Worm (Caenorhabditis elegans) whole organism, L2 larva: ENCODE measurements around the gene npax-1.

Experiments used
- C34F6.9 ChIP-seq: fragments of 150-350 bp; optimal IDR thresholded peaks from 2 replicates; lab custom pipeline; 2014; ENCODE audit warnings: missing biosample characterization, missing genetic modification characterization
- F13H6.1 ChIP-seq: sonication (generic microtip); optimal IDR thresholded peaks from 2 replicates; lab custom pipeline; 2016; ENCODE audit warnings: missing genetic modification characterization, missing compliant biosample characterization
- R02D3.7 ChIP-seq: fragments of 150-350 bp; optimal IDR thresholded peaks from 2 replicates; lab custom pipeline; 2014; ENCODE audit warnings: missing biosample characterization, missing genetic modification characterization
- Y55F3AM.14 ChIP-seq: fragments of 200-800 bp; sonication (Bioruptor generic); optimal IDR thresholded peaks from 2 replicates; lab custom pipeline; 2018; ENCODE audit warnings: mild to moderate bottlenecking, missing genetic modification characterization, missing compliant biosample characterization
- ama-1 ChIP-seq: fragments of 150-350 bp; optimal IDR thresholded peaks from 2 replicates; lab custom pipeline; 2018; ENCODE audit warnings: inconsistent platforms
- blmp-1 ChIP-seq: sonication (generic microtip); optimal IDR thresholded peaks from 2 replicates; lab custom pipeline; 2017; ENCODE audit warnings: missing genetic modification characterization, mild to moderate bottlenecking, missing compliant biosample characterization, antibody characterized with exemption, moderate library complexity; ENCODE audit not compliant: insufficient read depth
- ceh-82 ChIP-seq: fragments of 150-350 bp; optimal IDR thresholded peaks from 2 replicates; lab custom pipeline; 2014; ENCODE audit warnings: missing biosample characterization, missing genetic modification characterization
- dmd-4 ChIP-seq: sonication (generic microtip); optimal IDR thresholded peaks from 2 replicates; lab custom pipeline; 2017; ENCODE audit warnings: missing biosample characterization, missing genetic modification characterization
- elt-3 ChIP-seq: sonication (generic microtip); optimal IDR thresholded peaks from 2 replicates; lab custom pipeline; 2017; ENCODE audit warnings: missing biosample characterization, missing genetic modification characterization
- fos-1 ChIP-seq: fragments of 150-350 bp; optimal IDR thresholded peaks from 2 replicates; lab custom pipeline; 2014; ENCODE audit warnings: missing biosample characterization, missing genetic modification characterization
- gmeb-1 ChIP-seq: fragments of 150-350 bp; optimal IDR thresholded peaks from 2 replicates; lab custom pipeline; 2014; ENCODE audit warnings: missing biosample characterization, missing genetic modification characterization
- lsy-2 ChIP-seq, 2 experiments: fragments of 150-350 bp in 1 of 2; sonication (generic microtip) in 1 of 2; optimal IDR thresholded peaks; 2 replicates each; lab custom pipeline; 2014 to 2017; ENCODE audit warnings: missing biosample characterization in 2 of 2, missing genetic modification characterization in 2 of 2
- mab-5 ChIP-seq: fragments of 150-350 bp; optimal IDR thresholded peaks from 2 replicates; lab custom pipeline; 2014; ENCODE audit warnings: missing biosample characterization, missing genetic modification characterization
- mbf-1 ChIP-seq: sonication (generic microtip); optimal IDR thresholded peaks from 2 replicates; lab custom pipeline; 2017; ENCODE audit warnings: missing biosample characterization, missing genetic modification characterization
- mdl-1 ChIP-seq, 2 experiments: fragments of 150-350 bp in 1 of 2; sonication (generic microtip) in 1 of 2; optimal IDR thresholded peaks; 2 replicates each; lab custom pipeline; 2017; ENCODE audit warnings: missing biosample characterization in 2 of 2, missing genetic modification characterization in 2 of 2
- nhr-10 ChIP-seq: sonication (generic microtip); optimal IDR thresholded peaks from 2 replicates; lab custom pipeline; 2017; ENCODE audit warnings: missing biosample characterization, missing genetic modification characterization
- nhr-11 ChIP-seq: fragments of 150-350 bp; optimal IDR thresholded peaks from 2 replicates; lab custom pipeline; 2014; ENCODE audit warnings: missing biosample characterization, missing genetic modification characterization
- nhr-12 ChIP-seq: fragments of 150-350 bp; optimal IDR thresholded peaks from 2 replicates; lab custom pipeline; 2014; ENCODE audit warnings: missing biosample characterization, missing genetic modification characterization
- nhr-129 ChIP-seq: fragments of 150-350 bp; optimal IDR thresholded peaks from 2 replicates; lab custom pipeline; 2014; ENCODE audit warnings: missing biosample characterization, missing genetic modification characterization
- nhr-21 ChIP-seq: fragments of 150-350 bp; optimal IDR thresholded peaks from 2 replicates; lab custom pipeline; 2014; ENCODE audit warnings: missing biosample characterization, missing genetic modification characterization
- nhr-23 ChIP-seq: fragments of 150-350 bp; optimal IDR thresholded peaks from 2 replicates; lab custom pipeline; 2014; ENCODE audit warnings: missing biosample characterization, missing genetic modification reagents, missing genetic modification characterization
- nhr-237 ChIP-seq: fragments of 150-350 bp; optimal IDR thresholded peaks from 2 replicates; lab custom pipeline; 2014; ENCODE audit warnings: missing biosample characterization, missing genetic modification characterization
- nhr-25 ChIP-seq: fragments of 150-350 bp; sonication (generic microtip); optimal IDR thresholded peaks from 3 replicates; lab custom pipeline; 2014; ENCODE audit warnings: missing biosample characterization, missing genetic modification characterization
- nhr-77 ChIP-seq: fragments of 150-350 bp; optimal IDR thresholded peaks from 2 replicates; lab custom pipeline; 2014; ENCODE audit warnings: missing biosample characterization, missing genetic modification characterization
- peb-1 ChIP-seq: fragments of 150-350 bp; optimal IDR thresholded peaks from 2 replicates; lab custom pipeline; 2014; ENCODE audit warnings: missing biosample characterization, missing genetic modification characterization
- skn-1 ChIP-seq: sonication (generic microtip); optimal IDR thresholded peaks from 2 replicates; lab custom pipeline; 2017; ENCODE audit warnings: missing biosample characterization, missing genetic modification characterization
- sma-3 ChIP-seq: sonication (generic microtip); optimal IDR thresholded peaks from 2 replicates; lab custom pipeline; 2016; ENCODE audit warnings: missing genetic modification reagents, missing genetic modification characterization, missing compliant biosample characterization
- sma-9 ChIP-seq, 2 experiments: fragments of 150-350 bp in 1 of 2; sonication (generic microtip) in 1 of 2; optimal IDR thresholded peaks; 2 replicates each; lab custom pipeline; 2014 to 2016; ENCODE audit warnings: missing genetic modification characterization in 2 of 2, mild to moderate bottlenecking in 1 of 2, missing biosample characterization in 1 of 2, missing compliant biosample characterization in 1 of 2, missing genetic modification reagents in 1 of 2, moderate library complexity in 1 of 2
- snpc-4 ChIP-seq: fragments of 150-350 bp; optimal IDR thresholded peaks from 2 replicates; lab custom pipeline; 2014; ENCODE audit warnings: missing biosample characterization, missing genetic modification characterization
- unc-55 ChIP-seq: fragments of 150-350 bp; sonication (generic microtip); optimal IDR thresholded peaks from 3 replicates; lab custom pipeline; 2014; ENCODE audit warnings: missing biosample characterization, missing genetic modification reagents, missing genetic modification characterization
- unc-62 ChIP-seq: fragments of 150-350 bp; optimal IDR thresholded peaks from 2 replicates; lab custom pipeline; 2014; ENCODE audit warnings: missing biosample characterization, missing genetic modification reagents, missing genetic modification characterization
- zag-1 ChIP-seq: fragments of 150-350 bp; optimal IDR thresholded peaks from 2 replicates; lab custom pipeline; 2014; ENCODE audit warnings: missing biosample characterization, missing genetic modification characterization
- ztf-11 ChIP-seq: sonication (generic microtip); optimal IDR thresholded peaks from 2 replicates; lab custom pipeline; 2017; ENCODE audit warnings: missing biosample characterization, missing genetic modification characterization

Gene npax-1

DNA sequence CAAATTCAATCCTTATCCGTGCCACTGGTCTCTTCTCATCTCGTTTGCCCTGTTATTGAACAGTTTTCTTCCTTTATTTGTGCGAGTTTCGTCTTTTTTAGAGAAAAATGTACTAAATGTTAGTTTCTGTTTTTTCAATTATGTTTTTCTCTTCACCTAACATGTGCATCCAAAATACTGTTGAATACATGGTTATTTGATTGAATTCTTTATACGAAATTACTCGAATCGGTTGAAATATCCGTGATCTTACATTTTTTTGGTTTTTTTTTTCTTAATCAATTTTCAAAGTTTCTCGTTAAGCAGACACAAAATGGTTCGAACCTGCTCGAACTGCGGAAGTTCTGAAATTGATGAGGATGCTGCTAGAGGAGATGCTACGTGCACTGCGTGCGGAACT lies 25.6 kb downstream of the npax-1 start, which contains the start of gene brf-1:
TSS of gene brf-1 (plus strand) at position 301 of the 400 bp plus-strand sequence.
- no peak for TF ChIP-seq fos-1

ce11 chrII:7301670-7302151 lies 29.4 kb downstream of the npax-1 start, which contains the start of gene cul-4:
cul-4 (plus strand) TSS chrII:7302101.
- peak; percentile 91 for TF ChIP-seq sma-9 (GFP tag; optimal IDR thresholded peaks at IDR 0.05; lab: Kevin White, UChicago)
- TF ChIP-seq sma-9 (tag; optimal IDR thresholded peaks at IDR 0.05; lab: Kevin White, UChicago), result no peak
- TF ChIP-seq zag-1 (tag; lab: Kevin White, UChicago), result no peak
- TF ChIP-seq nhr-129 (tag; lab: Kevin White, UChicago), result peak; percentile 31
- TF ChIP-seq ceh-82 (tag; lab: Kevin White, UChicago), result no peak
- TF ChIP-seq C34F6.9 (tag; lab: Kevin White, UChicago), result peak; percentile 81
- peak; percentile 71 for TF ChIP-seq sma-3 (GFP tag; lab: Kevin White, UChicago)
- TF ChIP-seq ama-1 (lab: Kevin White, UChicago), result no peak
- TF ChIP-seq nhr-21 (tag; lab: Kevin White, UChicago), result peak; percentile 41
- TF ChIP-seq lsy-2 (tag; optimal IDR thresholded peaks at IDR 0.05; lab: Kevin White, UChicago), result peak in 1 of 2 experiments; percentile 74
- TF ChIP-seq gmeb-1 (tag; lab: Kevin White, UChicago), result peak; percentile 79
- TF ChIP-seq blmp-1, result peak; percentile 27
- peak; percentile 30 for TF ChIP-seq mab-5 (tag; lab: Kevin White, UChicago)
- TF ChIP-seq R02D3.7 (tag; lab: Kevin White, UChicago), result peak; percentile 26

- TF ChIP-seq nhr-23 (tag; lab: Kevin White, UChicago), result no peak
- TF ChIP-seq sma-3 (GFP tag; lab: Kevin White, UChicago), result no peak
- TF ChIP-seq elt-3 (tag; lab: Kevin White, UChicago), result no peak
- TF ChIP-seq Y55F3AM.14 (GFP tag; lab: Kevin White, UChicago), result no peak
- no peak for TF ChIP-seq zag-1 (tag; lab: Kevin White, UChicago)
- no peak for TF ChIP-seq nhr-10
- no peak for TF ChIP-seq F13H6.1
- no peak for TF ChIP-seq nhr-11
- no peak for TF ChIP-seq blmp-1
- no peak for TF ChIP-seq C34F6.9 (tag; lab: Kevin White, UChicago)
- no peak for TF ChIP-seq unc-55
- TF ChIP-seq dmd-4, result no peak
- no peak for TF ChIP-seq nhr-25 (tag; lab: Kevin White, UChicago)
These were observed 32.1 kb downstream of the npax-1 start, which contains the start of gene C30G12.1 for ce11 chrII:7299042-7299441. C30G12.1 (plus strand) TSS chrII:7299342.

ce11 chrII:7298197-7298682 lies 32.9 kb downstream of the npax-1 start, which contains the start of gene puf-8:
puf-8 (minus strand) TSS chrII:7298247.
- TF ChIP-seq nhr-23 (tag; lab: Kevin White, UChicago) (no peak), fos-1 (no peak), mdl-1 (tag; optimal IDR thresholded peaks at IDR 0.05; lab: Kevin White, UChicago) (no peak), peb-1 (no peak), unc-62 (GFP tag; lab: Kevin White, UChicago) (no peak), nhr-77 (tag; lab: Kevin White, UChicago) (no peak), dmd-4 (no peak), nhr-11 (no peak), nhr-12 (no peak), snpc-4 (tag; lab: Kevin White, UChicago) (no peak), nhr-237 (no peak), mab-5 (tag; lab: Kevin White, UChicago) (no peak), zag-1 (tag; lab: Kevin White, UChicago) (no peak), ztf-11 (tag; lab: Kevin White, UChicago) (no peak), F13H6.1 (no peak)
- TF ChIP-seq, all 48 proteins: peak for 0

- TF ChIP-seq skn-1 (tag; lab: Kevin White, UChicago) (no peak), nhr-12 (no peak), mbf-1 (tag; lab: Kevin White, UChicago) (no peak)
These were observed 35.2 kb downstream of the npax-1 start, which contains the start of gene C30G12.6 for ce11 chrII:7295917-7296316. C30G12.6 (minus strand) TSS chrII:7296017.
